Worm (Caenorhabditis elegans) whole organism, dauer: Measurements from ENCODE around the gene acp-4.

Experiments
- unc-62 ChIP-seq: sonication (generic microtip); optimal IDR thresholded peaks from 2 replicates; lab custom pipeline; 2017; ENCODE audit warnings: missing biosample characterization, missing genetic modification reagents, missing genetic modification characterization

Gene acp-4

ce11 chrII:8435005-8435404 lies at the start of gene acp-4:
Gene acp-4, minus strand, starts transcription at chrII:8435105.
- no peak for TF ChIP-seq unc-62 (GFP tag; lab: Kevin White, UChicago)

ce11 chrII:8484546-8484945 lies 49.6 kb upstream of the acp-4 start:
- no peak for TF ChIP-seq unc-62 (GFP tag; lab: Kevin White, UChicago)

ce11 chrII:8483793-8484186 lies 48.9 kb upstream of the acp-4 start, which contains the start of gene taap-1:
Gene taap-1, minus strand, starts transcription at chrII:8483871.
- no peak for TF ChIP-seq unc-62 (GFP tag; lab: Kevin White, UChicago)

ce11 chrII:8483124-8483792 lies 48.4 kb upstream of the acp-4 start:
- no peak for TF ChIP-seq unc-62 (GFP tag; lab: Kevin White, UChicago)

- TF ChIP-seq unc-62 (GFP tag; lab: Kevin White, UChicago), result no peak
Measured at ce11 chrII:8481731-8482253, 46.9 kb upstream of the acp-4 start, which contains the start of gene M05D6.5. Gene M05D6.5, minus strand, starts transcription at chrII:8482203.

- TF ChIP-seq unc-62 (GFP tag; lab: Kevin White, UChicago), result no peak
Measured at ce11 chrII:8481033-8481708, 46.3 kb upstream of the acp-4 start.

ce11 chrII:8480166-8480565 lies 45.3 kb upstream of the acp-4 start, which contains the start of gene lact-4:
Gene lact-4, minus strand, starts transcription at chrII:8480478.
- no peak for TF ChIP-seq unc-62 (GFP tag; lab: Kevin White, UChicago)

ce11 chrII:8479337-8479736 lies 44.4 kb upstream of the acp-4 start:
- no peak for TF ChIP-seq unc-62 (GFP tag; lab: Kevin White, UChicago)

ce11 chrII:8475306-8475822 lies 40.5 kb upstream of the acp-4 start, which contains the start of the genes M05D6.1 and M05D6.3:
Gene M05D6.1, minus strand, starts transcription at chrII:8475406.
Gene M05D6.3, plus strand, starts transcription at chrII:8475772.
- TF ChIP-seq unc-62 (GFP tag; lab: Kevin White, UChicago), result no peak

- TF ChIP-seq unc-62 (GFP tag; lab: Kevin White, UChicago), result no peak
Measured at ce11 chrII:8472916-8473315, 38.0 kb upstream of the acp-4 start.

- TF ChIP-seq unc-62 (GFP tag; lab: Kevin White, UChicago), result no peak
Measured at ce11 chrII:8471139-8471538, 36.2 kb upstream of the acp-4 start, which contains the start of gene M05D6.8. Gene M05D6.8, minus strand, starts transcription at chrII:8471239.

ce11 chrII:8467809-8468208 lies 32.9 kb upstream of the acp-4 start, which contains the start of gene M05D6.2:
Gene M05D6.2, plus strand, starts transcription at chrII:8468109.
- no peak for TF ChIP-seq unc-62 (GFP tag; lab: Kevin White, UChicago)

- no peak for TF ChIP-seq unc-62 (GFP tag; lab: Kevin White, UChicago)
Measured at ce11 chrII:8466874-8467273, 32.0 kb upstream of the acp-4 start, which contains the start of gene F22B5.10. Gene F22B5.10, plus strand, starts transcription at chrII:8467174.

- no peak for TF ChIP-seq unc-62 (GFP tag; lab: Kevin White, UChicago)
Measured at ce11 chrII:8464448-8464898, 29.6 kb upstream of the acp-4 start, which contains the start of gene fars-3. Gene fars-3, plus strand, starts transcription at chrII:8464848.

ce11 chrII:8457438-8457837 lies 22.5 kb upstream of the acp-4 start, which contains the start of gene zyg-9:
Gene zyg-9, plus strand, starts transcription at chrII:8457818.
- TF ChIP-seq unc-62 (GFP tag; lab: Kevin White, UChicago), result no peak
